Worm (Caenorhabditis elegans): ENCODE results near the gene spp-22.

Gene spp-22

ce11 chrX:7176817-7177216 is 34.7 kb upstream of the spp-22 start:
- TF ChIP-seq rnt-1 (tag; optimal IDR thresholded peaks at IDR 0.05), result no peak
- TF ChIP-seq lin-11 (tag; optimal IDR thresholded peaks at IDR 0.05), result no peak
- TF ChIP-seq hlh-8 (tag; optimal IDR thresholded peaks at IDR 0.05), result no peak
- no peak for TF ChIP-seq unc-42 (tag; optimal IDR thresholded peaks at IDR 0.05)
- TF ChIP-seq Y22D7AL.16 (tag; optimal IDR thresholded peaks at IDR 0.05), result no peak

DNA sequence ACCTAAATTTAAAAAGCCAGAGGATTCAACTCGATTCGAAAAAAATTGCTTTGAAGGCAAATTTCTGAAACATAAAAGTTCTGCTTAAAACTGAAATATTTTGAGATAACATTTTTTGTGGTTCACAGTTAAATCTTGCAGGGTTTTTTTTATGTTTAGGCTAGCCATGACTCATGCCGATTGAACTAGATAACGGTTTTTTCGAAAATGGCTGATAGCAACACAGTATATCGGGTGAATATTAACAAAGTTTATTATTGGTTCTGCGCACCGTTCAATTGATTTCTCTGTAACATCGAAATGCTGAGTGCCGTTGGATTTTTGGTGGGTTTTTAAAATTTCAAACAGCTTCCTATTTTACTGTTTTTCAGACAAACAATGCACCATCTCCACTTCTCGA is 34.2 kb upstream of the spp-22 start, which contains the start of gene F43E12.1:
Gene F43E12.1, plus strand, starts transcription at position 301 of the 400 bp plus-strand sequence.
- TF ChIP-seq hlh-30 (tag; optimal IDR thresholded peaks at IDR 0.05; ENCODE audit: insufficient read depth) (no peak), ceh-30 (tag; optimal IDR thresholded peaks at IDR 0.05) (no peak), C38D4.7 (GFP tag; optimal IDR thresholded peaks at IDR 0.05) (no peak), nhr-11 (tag; optimal IDR thresholded peaks at IDR 0.05) (no peak), ceh-19 (GFP tag; optimal IDR thresholded peaks at IDR 0.05) (no peak), pha-4 (tag; optimal IDR thresholded peaks at IDR 0.05) (no peak), fax-1 (tag; optimal IDR thresholded peaks at IDR 0.05) (no peak), fkh-6 (tag; optimal IDR thresholded peaks at IDR 0.05) (no peak), ttx-3 (tag; optimal IDR thresholded peaks at IDR 0.05) (no peak), unc-86 (tag; optimal IDR thresholded peaks at IDR 0.05) (no peak), fkh-10 (GFP tag; optimal IDR thresholded peaks at IDR 0.05) (no peak), ama-1 (optimal IDR thresholded peaks at IDR 0.05) (no peak), pax-1 (tag; optimal IDR thresholded peaks at IDR 0.05) (no peak), ztf-16 (tag; optimal IDR thresholded peaks at IDR 0.05) (no peak), ceh-18 (tag; optimal IDR thresholded peaks at IDR 0.05) (no peak), K02D7.2 (tag; optimal IDR thresholded peaks at IDR 0.05) (no peak), pqm-1 (tag; optimal IDR thresholded peaks at IDR 0.05) (no peak), elt-4 (tag; optimal IDR thresholded peaks at IDR 0.05) (no peak)

ce11 chrX:7181627-7182026 is 29.9 kb upstream of the spp-22 start:
- no peak for TF ChIP-seq nhr-232 (tag; optimal IDR thresholded peaks at IDR 0.05)
- TF ChIP-seq ets-4 (tag; optimal IDR thresholded peaks at IDR 0.05), result peak; percentile 2
- TF ChIP-seq ceh-18 (tag; optimal IDR thresholded peaks at IDR 0.05), result peak; percentile 8
- peak; percentile 6 for TF ChIP-seq ceh-34 (tag; optimal IDR thresholded peaks at IDR 0.05)
- no peak for TF ChIP-seq rnt-1 (tag; optimal IDR thresholded peaks at IDR 0.05)
- TF ChIP-seq zip-5 (tag; optimal IDR thresholded peaks at IDR 0.05), result no peak
- TF ChIP-seq sdc-2 (tag; optimal IDR thresholded peaks at IDR 0.05), result peak; percentile 98
- TF ChIP-seq elt-2 (tag; optimal IDR thresholded peaks at IDR 0.05), result peak; percentile 32
- peak; percentile 26 for TF ChIP-seq nfya-1 (tag; optimal IDR thresholded peaks at IDR 0.05)
- TF ChIP-seq dve-1 (tag; optimal IDR thresholded peaks at IDR 0.05), result peak; percentile 30
- TF ChIP-seq ceh-31 (tag; optimal IDR thresholded peaks at IDR 0.05), result peak; percentile 68

ce11 chrX:7187602-7188001 is 23.9 kb upstream of the spp-22 start, which contains the start of gene C55B6.4:
C55B6.4 (minus strand) TSS chrX:7187702.
- TF ChIP-seq unc-86 (tag; optimal IDR thresholded peaks at IDR 0.05), result no peak
- TF ChIP-seq syd-9 (tag; optimal IDR thresholded peaks at IDR 0.05), result no peak
- TF ChIP-seq ceh-24 (tag; optimal IDR thresholded peaks at IDR 0.05), result no peak
- no peak for TF ChIP-seq fkh-6 (tag; optimal IDR thresholded peaks at IDR 0.05)
- TF ChIP-seq unc-3 (GFP tag; conservative IDR thresholded peaks at IDR 0.05), result no peak
- no peak for TF ChIP-seq unc-3 (tag; optimal IDR thresholded peaks at IDR 0.05)
- TF ChIP-seq odd-2 (tag; optimal IDR thresholded peaks at IDR 0.05), result no peak
- TF ChIP-seq sdc-2 (tag; optimal IDR thresholded peaks at IDR 0.05), result no peak
- no peak for TF ChIP-seq pax-1 (tag; optimal IDR thresholded peaks at IDR 0.05)
- no peak for TF ChIP-seq gmeb-2 (tag; optimal IDR thresholded peaks at IDR 0.05)
- no peak for TF ChIP-seq T23F11.4 (GFP tag; optimal IDR thresholded peaks at IDR 0.05)
- no peak for TF ChIP-seq zip-5 (tag; optimal IDR thresholded peaks at IDR 0.05)

Data from whole organism, late embryonic.